Worm (Caenorhabditis elegans): ENCODE data around the gene tgn-38.

tgn-38 gene

DNA sequence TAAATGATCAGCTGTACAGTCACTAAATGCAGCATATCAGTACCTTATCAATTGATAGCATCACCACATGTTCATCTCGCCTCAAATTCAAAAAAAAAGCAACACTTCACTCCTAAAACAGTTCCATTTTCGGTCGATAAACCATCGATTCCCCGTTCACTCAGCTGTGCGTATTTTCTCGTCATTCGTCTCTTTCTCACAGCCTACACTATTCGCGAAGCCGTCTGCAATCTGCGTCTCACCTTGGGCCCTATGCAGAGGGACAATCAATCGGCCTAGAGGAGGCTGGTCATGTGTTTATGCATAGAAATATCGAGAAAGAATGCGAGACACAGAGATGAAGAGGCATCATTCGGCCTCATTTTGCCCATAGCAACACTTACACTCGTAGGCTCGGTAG, 3.4 kb upstream of the tgn-38 start (continued):
- TF ChIP-seq Y75B8A.6 (GFP tag; IDR thresholded peaks at IDR 0.05) = no peak
- TF ChIP-seq nhr-102 (tag; optimal IDR thresholded peaks at IDR 0.05) = peak; percentile 87
- TF ChIP-seq nhr-111 (GFP tag; optimal IDR thresholded peaks at IDR 0.05) = peak; percentile 24
- TF ChIP-seq T20F7.1 (GFP tag; optimal IDR thresholded peaks at IDR 0.05) = peak; percentile 81
- no peak for TF ChIP-seq nhr-237 (tag; optimal IDR thresholded peaks at IDR 0.05)
- TF ChIP-seq egl-43 (GFP tag; IDR thresholded peaks at IDR 0.05) = peak; percentile 71
- TF ChIP-seq jun-1 (tag; optimal IDR thresholded peaks at IDR 0.05) = peak; percentile 86
- peak in 1 of 2 experiments; percentile 70 for TF ChIP-seq mdl-1 (tag; optimal IDR thresholded peaks at IDR 0.05)
- TF ChIP-seq duxl-1 (tag; optimal IDR thresholded peaks at IDR 0.05; ENCODE audit: poor library complexity) = peak; percentile 29
- peak; percentile 62 for TF ChIP-seq set-16 (GFP tag; IDR thresholded peaks at IDR 0.05)
- peak; percentile 37 for TF ChIP-seq ama-1 (optimal IDR thresholded peaks at IDR 0.05)
- no peak for TF ChIP-seq ZK337.2 (GFP tag; IDR thresholded peaks at IDR 0.05)
- no peak for TF ChIP-seq fkh-10 (GFP tag; optimal IDR thresholded peaks at IDR 0.05)
- TF ChIP-seq tag-97 (GFP tag; IDR thresholded peaks at IDR 0.05) = no peak
- TF ChIP-seq daf-8 (GFP tag; IDR thresholded peaks at IDR 0.05) = no peak
- no peak for TF ChIP-seq zip-11 (GFP tag; IDR thresholded peaks at IDR 0.05)
- no peak; the same call in 1 of the 2 replicates for TF ChIP-seq vab-7 (GFP tag; IDR thresholded peaks at IDR 0.05)
- TF ChIP-seq lin-13 (GFP tag; optimal IDR thresholded peaks at IDR 0.05) = peak; percentile 85
- 0 out of 2 replicates have a peak, but pooled peaks have one; percentile 15 for TF ChIP-seq lim-7 (GFP tag; IDR thresholded peaks at IDR 0.05)
- peak; percentile 49 for TF ChIP-seq sdz-12 (GFP tag; optimal IDR thresholded peaks at IDR 0.05)
- TF ChIP-seq fos-1 (tag; optimal IDR thresholded peaks at IDR 0.05) = peak; percentile 49
- TF ChIP-seq ceh-32 (tag; optimal IDR thresholded peaks at IDR 0.05; ENCODE audit: poor library complexity) = no peak
- peak; percentile 88 for TF ChIP-seq mdt-29 (GFP tag; IDR thresholded peaks at IDR 0.05)
- TF ChIP-seq nhr-48 (tag; optimal IDR thresholded peaks at IDR 0.05) = peak; percentile 94
- TF ChIP-seq daf-16 (GFP tag; optimal IDR thresholded peaks at IDR 0.05) = peak; percentile 58 to 67
- TF ChIP-seq daf-16 (tag; optimal IDR thresholded peaks at IDR 0.05) = peak; percentile 93
- TF ChIP-seq zfp-3 (GFP tag; conservative IDR thresholded peaks at IDR 0.05) = peak; percentile 76
- TF ChIP-seq lin-38 (GFP tag; IDR thresholded peaks at IDR 0.05) = peak; percentile 73
- TF ChIP-seq ctbp-1 (GFP tag; IDR thresholded peaks at IDR 0.05) = peak; percentile 26; the same call in 1 of the 2 replicates
- no peak for TF ChIP-seq attf-4 (tag; optimal IDR thresholded peaks at IDR 0.05)
- no peak for TF ChIP-seq ces-1 (GFP tag; optimal IDR thresholded peaks at IDR 0.05)
- TF ChIP-seq hlh-11 (tag; optimal IDR thresholded peaks at IDR 0.05) = peak; percentile 100
- TF ChIP-seq tra-1 (GFP tag; IDR thresholded peaks at IDR 0.05) = peak; percentile 84; the same call in 1 of the 2 replicates
- TF ChIP-seq gei-8 (GFP tag; optimal IDR thresholded peaks at IDR 0.05) = peak; percentile 83
- TF ChIP-seq F44E2.7 (GFP tag; IDR thresholded peaks at IDR 0.05) = no peak
- TF ChIP-seq D1046.2 (GFP tag; IDR thresholded peaks at IDR 0.05) = no peak; the same call in 1 of the 2 replicates
- no peak for TF ChIP-seq egl-27 (tag; optimal IDR thresholded peaks at IDR 0.05)
- TF ChIP-seq skn-1 (tag; optimal IDR thresholded peaks at IDR 0.05) = peak; percentile 56
- peak; percentile 89 for TF ChIP-seq nhr-28 (tag; optimal IDR thresholded peaks at IDR 0.05)
- peak; percentile 94 for TF ChIP-seq mep-1 (tag; optimal IDR thresholded peaks at IDR 0.05)
- no peak for TF ChIP-seq madf-5 (GFP tag; IDR thresholded peaks at IDR 0.05)
- TF ChIP-seq lin-15B (tag; optimal IDR thresholded peaks at IDR 0.05) = no peak
- TF ChIP-seq unc-62 (GFP tag; optimal IDR thresholded peaks at IDR 0.05 in 1 of 2) = no peak
- no peak for TF ChIP-seq unc-62 (tag; optimal IDR thresholded peaks at IDR 0.05)
- TF ChIP-seq Y105C5A.15 (GFP tag; IDR thresholded peaks at IDR 0.05) = no peak
- TF ChIP-seq dve-1 (tag; optimal IDR thresholded peaks at IDR 0.05; ENCODE audit: insufficient read depth) = peak; percentile 96
- peak; percentile 84 to 90 for TF ChIP-seq lsy-2 (tag; optimal IDR thresholded peaks at IDR 0.05)
- peak; percentile 90 for TF ChIP-seq ztf-7 (tag; optimal IDR thresholded peaks at IDR 0.05)
- TF ChIP-seq saeg-2 (GFP tag; IDR thresholded peaks at IDR 0.05) = peak; percentile 66
- TF ChIP-seq F10B5.3 (tag; optimal IDR thresholded peaks at IDR 0.05) = peak; percentile 42
- no peak for TF ChIP-seq mxl-2 (GFP tag; conservative IDR thresholded peaks at IDR 0.05)
- peak; percentile 85 for TF ChIP-seq ceh-28 (tag; optimal IDR thresholded peaks at IDR 0.05)
